Fruit fly (Drosophila melanogaster): ENCODE measurements around the gene CG17746.

DNA sequence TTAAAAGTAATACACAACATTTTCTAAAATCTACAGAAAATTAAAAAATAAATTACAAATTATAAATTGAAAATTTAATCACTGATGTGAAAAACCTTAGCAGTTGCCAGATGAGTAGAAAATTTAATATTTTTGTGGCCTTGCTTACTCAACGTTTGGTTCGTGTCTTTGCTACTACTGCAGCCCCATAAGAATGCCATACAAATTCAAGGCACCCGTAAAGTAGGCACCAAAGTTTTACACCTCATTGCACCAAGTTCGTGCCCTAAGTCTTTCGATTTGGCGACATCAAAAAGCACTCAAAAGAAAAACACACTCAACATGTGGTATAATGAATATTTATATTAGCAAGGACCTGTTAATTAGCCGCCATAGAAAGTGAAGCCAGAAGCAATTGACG lies 37.6 kb upstream of the CG17746 start:
- TF ChIP-seq Blimp-1 (GFP tag; optimal IDR thresholded peaks at IDR 0.05) (no peak), CG6163 (GFP tag; IDR thresholded peaks at IDR 0.05) (no peak), fd85E (GFP tag; optimal IDR thresholded peaks at IDR 0.05) (no peak), Eip75B (GFP tag; optimal IDR thresholded peaks at IDR 0.05) (no peak), Smox (GFP tag; optimal IDR thresholded peaks at IDR 0.05) (no peak), CG8119 (GFP tag; IDR thresholded peaks at IDR 0.05) (no peak), CG10669 (GFP tag; optimal IDR thresholded peaks at IDR 0.05) (no peak), CG31627 (GFP tag; optimal IDR thresholded peaks at IDR 0.05) (no peak)
